Fruit fly (Drosophila melanogaster) whole organism, embryonic: ENCODE data around the gene Gr9a.

Experiments
- Bgb ChIP-seq: fragments of 200-800 bp; sonication (Bioruptor generic); IDR thresholded peaks from 2 replicates; pipeline ENCODE4 v1.3.6; 2022; ENCODE audit warnings: missing biosample characterization, missing genetic modification characterization; ENCODE audit not compliant: partially characterized antibody
- CG11456 ChIP-seq: fragments of 200-800 bp; sonication (Bioruptor generic); IDR thresholded peaks from 3 replicates; pipeline ENCODE4 v1.3.6; 2022; ENCODE audit warnings: missing biosample characterization, missing genetic modification characterization
- CG12104 ChIP-seq: fragments of 200-800 bp; sonication (Bioruptor generic); optimal IDR thresholded peaks from 3 replicates; lab custom pipeline; 2016; ENCODE audit warnings: missing biosample characterization, missing genetic modification characterization
- CG12155 ChIP-seq: fragments of 200-800 bp; sonication (Bioruptor generic); optimal IDR thresholded peaks from 3 replicates; lab custom pipeline; 2016; ENCODE audit warnings: missing biosample characterization, missing genetic modification characterization
- CG12299 ChIP-seq: fragments of 200-800 bp; sonication (Bioruptor generic); optimal IDR thresholded peaks from 2 replicates; lab custom pipeline; 2018; ENCODE audit warnings: missing biosample characterization, mild to moderate bottlenecking, missing genetic modification characterization
- CG13775 ChIP-seq: fragments of 200-800 bp; sonication (Bioruptor generic); optimal IDR thresholded peaks from 3 replicates; lab custom pipeline; 2017; ENCODE audit warnings: missing biosample characterization, mild to moderate bottlenecking, missing genetic modification characterization
- CG17359 ChIP-seq: fragments of 200-800 bp; sonication (Bioruptor generic); optimal IDR thresholded peaks from 3 replicates; lab custom pipeline; 2018; ENCODE audit warnings: missing biosample characterization, mild to moderate bottlenecking, missing genetic modification characterization, moderate library complexity
- CG1832 ChIP-seq: fragments of 200-800 bp; sonication (Bioruptor generic); optimal IDR thresholded peaks from 2 replicates; lab custom pipeline; 2017; ENCODE audit warnings: missing biosample characterization, mild to moderate bottlenecking, missing genetic modification characterization, inconsistent platforms
- CG18476 ChIP-seq: fragments of 200-800 bp; sonication (Bioruptor generic); optimal IDR thresholded peaks from 2 replicates; lab custom pipeline; 2016; ENCODE audit warnings: missing biosample characterization, mild to moderate bottlenecking, missing genetic modification characterization
- CG30403 ChIP-seq: fragments of 200-800 bp; sonication (Bioruptor generic); optimal IDR thresholded peaks from 3 replicates; lab custom pipeline; 2016; ENCODE audit warnings: missing biosample characterization, missing genetic modification characterization
- CG3995 ChIP-seq: fragments of 200-800 bp; sonication (Bioruptor generic); optimal IDR thresholded peaks from 3 replicates; lab custom pipeline; 2016; ENCODE audit warnings: missing biosample characterization, missing genetic modification characterization
- CG4328 ChIP-seq: fragments of 200-800 bp; sonication (Bioruptor generic); optimal IDR thresholded peaks from 3 replicates; lab custom pipeline; 2017; ENCODE audit warnings: missing biosample characterization, missing genetic modification reagents, missing genetic modification characterization
- CG4360 ChIP-seq: fragments of 200-800 bp; sonication (Bioruptor generic); IDR thresholded peaks from 2 replicates; pipeline ENCODE4 v1.3.6; 2022; ENCODE audit warnings: missing biosample characterization, missing genetic modification characterization
- CG6689 ChIP-seq: fragments of 200-800 bp; sonication (Bioruptor generic); IDR thresholded peaks from 2 replicates; pipeline ENCODE4 v1.3.6; 2022; ENCODE audit warnings: missing biosample characterization, missing genetic modification characterization
- CG8388 ChIP-seq: fragments of 200-800 bp; sonication (Bioruptor generic); optimal IDR thresholded peaks from 2 replicates; lab custom pipeline; 2019; ENCODE audit warnings: missing biosample characterization, mild to moderate bottlenecking, missing genetic modification characterization, moderate library complexity
- CHES-1-like ChIP-seq: fragments of 200-800 bp; sonication (Bioruptor generic); optimal IDR thresholded peaks from 2 replicates; lab custom pipeline; 2016; ENCODE audit warnings: missing biosample characterization, missing genetic modification characterization
- D ChIP-seq, 2 experiments: fragments of 200-800 bp in 1 of 2; fragments of >200 bp in 1 of 2; sonication (Bioruptor generic) in 1 of 2; optimal IDR thresholded peaks; 2 replicates in 1 of 2; 3 replicates in 1 of 2; lab custom pipeline; 2017; ENCODE audit warnings: mild to moderate bottlenecking in 1 of 2, missing biosample characterization in 1 of 2, missing genetic modification characterization in 1 of 2, missing genetic modification reagents in 1 of 2
- D19B ChIP-seq: fragments of 200-800 bp; sonication (Bioruptor generic); optimal IDR thresholded peaks from 2 replicates; lab custom pipeline; 2017; ENCODE audit warnings: missing biosample characterization, mild to moderate bottlenecking, missing genetic modification characterization
- Eip74EF ChIP-seq, 2 experiments: fragments of 200-800 bp in 1 of 2; fragments of >200 bp in 1 of 2; sonication (Bioruptor generic) in 1 of 2; optimal IDR thresholded peaks; 2 replicates each; lab custom pipeline; 2017 to 2019; ENCODE audit warnings: missing biosample characterization in 2 of 2, missing genetic modification characterization in 2 of 2, mild to moderate bottlenecking in 1 of 2, moderate library complexity in 1 of 2
- HmgZ ChIP-seq: fragments of 200-800 bp; sonication (Bioruptor generic); optimal IDR thresholded peaks from 2 replicates; lab custom pipeline; 2018; ENCODE audit warnings: missing biosample characterization, mild to moderate bottlenecking, missing genetic modification characterization
- Lim3 ChIP-seq: fragments of 200-800 bp; sonication (Bioruptor generic); IDR thresholded peaks from 2 replicates; pipeline ENCODE4 v1.3.6; 2022; ENCODE audit warnings: missing biosample characterization, missing genetic modification characterization
- Neu2 ChIP-seq: fragments of 200-800 bp; sonication (Bioruptor generic); optimal IDR thresholded peaks from 3 replicates; lab custom pipeline; 2016; ENCODE audit warnings: missing biosample characterization, missing genetic modification characterization, borderline replicate concordance
- Nf-YB ChIP-seq: fragments of 200-800 bp; sonication (Bioruptor generic); optimal IDR thresholded peaks from 3 replicates; lab custom pipeline; 2019; ENCODE audit warnings: missing biosample characterization, mild to moderate bottlenecking, missing genetic modification characterization, moderate library complexity
- NfI ChIP-seq: fragments of 200-800 bp; sonication (Bioruptor generic); optimal IDR thresholded peaks from 3 replicates; lab custom pipeline; 2018; ENCODE audit warnings: missing biosample characterization, mild to moderate bottlenecking, missing genetic modification characterization, moderate library complexity
- Optix ChIP-seq: fragments of 200-800 bp; sonication (Bioruptor generic); IDR thresholded peaks from 3 replicates; pipeline ENCODE4 v1.3.6; 2022; ENCODE audit warnings: missing biosample characterization, missing genetic modification characterization
- Ptx1 ChIP-seq: fragments of 200-800 bp; sonication (Bioruptor generic); IDR thresholded peaks from 2 replicates; pipeline ENCODE4 v1.3.6; 2022; ENCODE audit warnings: missing biosample characterization, missing genetic modification characterization
- TFAM ChIP-seq: fragments of 200-800 bp; sonication (Bioruptor generic); optimal IDR thresholded peaks from 2 replicates; lab custom pipeline; 2017; ENCODE audit warnings: missing biosample characterization, missing genetic modification characterization, inconsistent platforms
- Tbp ChIP-seq: fragments of >200 bp; optimal IDR thresholded peaks from 2 replicates; lab custom pipeline; 2018; ENCODE audit warnings: missing biosample characterization, missing genetic modification characterization
- br ChIP-seq: fragments of >200 bp; optimal IDR thresholded peaks from 2 replicates; lab custom pipeline; 2017
- cg ChIP-seq: fragments of 200-800 bp; sonication (Bioruptor generic); optimal IDR thresholded peaks from 3 replicates; lab custom pipeline; 2019; ENCODE audit warnings: missing biosample characterization, mild to moderate bottlenecking, missing genetic modification characterization, moderate library complexity
- croc ChIP-seq: fragments of 200-800 bp; sonication (Bioruptor generic); conservative IDR thresholded peaks from 3 replicates; pipeline ENCODE4 v1.3.6; 2022; ENCODE audit warnings: missing biosample characterization, missing genetic modification characterization
- ems ChIP-seq: fragments of 200-800 bp; sonication (Bioruptor generic); optimal IDR thresholded peaks from 3 replicates; lab custom pipeline; 2016; ENCODE audit warnings: missing biosample characterization, missing genetic modification characterization
- ewg ChIP-seq: fragments of 200-800 bp; sonication (Bioruptor generic); optimal IDR thresholded peaks from 3 replicates; lab custom pipeline; 2017; ENCODE audit warnings: mild to moderate bottlenecking, missing biosample characterization, missing genetic modification reagents, missing genetic modification characterization
- grn ChIP-seq: fragments of 200-800 bp; sonication (Bioruptor generic); optimal IDR thresholded peaks from 3 replicates; lab custom pipeline; 2017; ENCODE audit warnings: missing biosample characterization, missing genetic modification characterization
- inv ChIP-seq: fragments of 200-800 bp; sonication (Bioruptor generic); IDR thresholded peaks from 2 replicates; pipeline ENCODE4 v1.3.6; 2022; ENCODE audit warnings: missing biosample characterization, missing genetic modification characterization; ENCODE audit not compliant: partially characterized antibody
- jigr1 ChIP-seq: fragments of 200-800 bp; sonication (Bioruptor generic); IDR thresholded peaks from 3 replicates; pipeline ENCODE4 v1.3.6; 2022; ENCODE audit warnings: missing biosample characterization, missing genetic modification characterization
- lab ChIP-seq: fragments of 200-800 bp; sonication (Bioruptor generic); optimal IDR thresholded peaks from 3 replicates; lab custom pipeline; 2017; ENCODE audit warnings: missing biosample characterization, missing genetic modification characterization, mild to moderate bottlenecking, moderate library complexity, missing genetic modification reagents
- mld ChIP-seq: fragments of 200-800 bp; sonication (Bioruptor generic); IDR thresholded peaks from 3 replicates; pipeline ENCODE4 v1.3.6; 2022; ENCODE audit warnings: missing biosample characterization, missing genetic modification characterization; ENCODE audit not compliant: partially characterized antibody
- prd ChIP-seq, 3 experiments: fragments of >200 bp in 2 of 3; fragments of 200-800 bp in 1 of 3; sonication (Bioruptor generic) in 1 of 3; optimal IDR thresholded peaks in 2 of 3; IDR thresholded peaks in 1 of 3; 2 replicates in 2 of 3; 3 replicates in 1 of 3; pipeline versions ENCODE4 v1.3.6 to Lab custom; 2017 to 2022; ENCODE audit warnings: missing biosample characterization in 1 of 3, missing genetic modification characterization in 1 of 3
- salm ChIP-seq: fragments of 200-800 bp; sonication (Bioruptor generic); optimal IDR thresholded peaks from 2 replicates; lab custom pipeline; 2018; ENCODE audit warnings: missing biosample characterization, mild to moderate bottlenecking, missing genetic modification characterization
- slou ChIP-seq: fragments of 200-800 bp; sonication (Bioruptor generic); optimal IDR thresholded peaks from 3 replicates; lab custom pipeline; 2016; ENCODE audit warnings: missing biosample characterization, missing genetic modification characterization
- sqz ChIP-seq: fragments of 200-800 bp; sonication (Bioruptor generic); optimal IDR thresholded peaks from 3 replicates; lab custom pipeline; 2018; ENCODE audit warnings: missing biosample characterization, mild to moderate bottlenecking, missing genetic modification characterization
- sr ChIP-seq: fragments of 200-800 bp; sonication (Bioruptor generic); IDR thresholded peaks from 3 replicates; pipeline ENCODE4 v1.3.6; 2022; ENCODE audit warnings: missing biosample characterization, missing genetic modification characterization
- unpg ChIP-seq: fragments of 200-800 bp; sonication (Bioruptor generic); optimal IDR thresholded peaks from 3 replicates; lab custom pipeline; 2018; ENCODE audit warnings: missing biosample characterization, mild to moderate bottlenecking, missing genetic modification characterization, moderate library complexity
- vnd ChIP-seq: fragments of 200-800 bp; sonication (Bioruptor generic); IDR thresholded peaks from 3 replicates; pipeline ENCODE4 v1.3.6; 2022; ENCODE audit warnings: missing biosample characterization, missing genetic modification characterization; ENCODE audit not compliant: partially characterized antibody
- yki ChIP-seq: fragments of >200 bp; optimal IDR thresholded peaks from 3 replicates; lab custom pipeline; 2018
- zen2 ChIP-seq: fragments of 200-800 bp; sonication (Bioruptor generic); IDR thresholded peaks from 3 replicates; pipeline ENCODE4 v1.3.6; 2022; ENCODE audit warnings: missing biosample characterization, missing genetic modification characterization; ENCODE audit not compliant: partially characterized antibody

Gr9a gene

dm6 chrX:10088023-10088913, 26.8 kb downstream of the Gr9a start (continued):
- no peak for TF ChIP-seq CG3995 (GFP tag; lab: Kevin White, UChicago)
- peak; percentile 56 for TF ChIP-seq CG30403 (GFP tag; lab: Kevin White, UChicago)
- TF ChIP-seq CG13775 = peak; percentile 67
- no peak for TF ChIP-seq mld (GFP tag; lab: Robert Waterston, UW)
- no peak for TF ChIP-seq TFAM (GFP tag; lab: Kevin White, UChicago)
- TF ChIP-seq Neu2 (GFP tag; lab: Kevin White, UChicago) = no peak
- no peak for TF ChIP-seq sqz (GFP tag; lab: Kevin White, UChicago)
- TF ChIP-seq slou (GFP tag; lab: Kevin White, UChicago) = no peak
- peak; percentile 50 for TF ChIP-seq ems (GFP tag; lab: Kevin White, UChicago)
- TF ChIP-seq lab (GFP tag; lab: Kevin White, UChicago) = peak; percentile 61
- peak; percentile 14 for TF ChIP-seq CG1832 (GFP tag; lab: Kevin White, UChicago)
- peak; percentile 16 for TF ChIP-seq HmgZ (tag; lab: Kevin White, UChicago)
- no peak for TF ChIP-seq CG4328 (GFP tag; lab: Kevin White, UChicago)
- TF ChIP-seq vnd (GFP tag; lab: Robert Waterston, UW) = no peak
- TF ChIP-seq zen2 (GFP tag; lab: Robert Waterston, UW) = no peak
- peak; percentile 26 for TF ChIP-seq NfI
- TF ChIP-seq ewg = peak; percentile 27
- no peak for TF ChIP-seq grn
- peak; percentile 62; the same call in 2 of the 3 replicates for TF ChIP-seq Optix (GFP tag; lab: Robert Waterston, UW)
- peak; percentile 49 for TF ChIP-seq CG17359 (tag; lab: Kevin White, UChicago)
- TF ChIP-seq D (optimal IDR thresholded peaks at IDR 0.05; lab: Kevin White, UChicago) = no peak
- TF ChIP-seq D (GFP tag; optimal IDR thresholded peaks at IDR 0.05; lab: Kevin White, UChicago) = peak; percentile 48
- TF ChIP-seq salm (tag; lab: Kevin White, UChicago) = peak; percentile 37
- peak; percentile 45; the same call in 1 of the 2 replicates for TF ChIP-seq CG4360 (GFP tag; lab: Robert Waterston, UW)
- TF ChIP-seq CG6689 (GFP tag; lab: Robert Waterston, UW) = peak; percentile 76
- no peak for TF ChIP-seq D19B
- TF ChIP-seq Ptx1 (GFP tag; lab: Robert Waterston, UW) = peak; percentile 76
- no peak for TF ChIP-seq prd (optimal IDR thresholded peaks at IDR 0.05; lab: Kevin White, UChicago)
- TF ChIP-seq prd (GFP tag; IDR thresholded peaks at IDR 0.05; lab: Robert Waterston, UW) = peak; percentile 89
- 0 out of 3 replicates have a peak, but pooled peaks have one; percentile 21 for TF ChIP-seq jigr1
- TF ChIP-seq CG8388 = peak; percentile 65
- peak; percentile 42; the same call in 1 of the 3 replicates for TF ChIP-seq CG11456 (GFP tag; lab: Robert Waterston, UW)
- peak; percentile 44 for TF ChIP-seq CHES-1-like
- no peak for TF ChIP-seq yki (lab: Kevin White, UChicago)
- TF ChIP-seq Bgb (GFP tag; lab: Robert Waterston, UW) = no peak
- no peak for TF ChIP-seq CG18476 (GFP tag; lab: Kevin White, UChicago)
- TF ChIP-seq Lim3 (GFP tag; lab: Robert Waterston, UW) = no peak
- peak; percentile 57; the same call in 2 of the 3 replicates for TF ChIP-seq croc
- no peak for TF ChIP-seq inv (GFP tag; lab: Robert Waterston, UW)
- no peak for TF ChIP-seq br (lab: Kevin White, UChicago)
- TF ChIP-seq CG12104 = no peak
- TF ChIP-seq CG12299 (tag; lab: Kevin White, UChicago) = no peak
- TF ChIP-seq unpg = peak; percentile 74
- TF ChIP-seq Tbp (GFP tag; lab: Kevin White, UChicago) = no peak
- peak; percentile 43 for TF ChIP-seq Nf-YB (GFP tag; lab: Kevin White, UChicago)
- no peak for TF ChIP-seq Eip74EF (GFP tag; optimal IDR thresholded peaks at IDR 0.05; lab: Kevin White, UChicago)
- TF ChIP-seq cg (GFP tag; lab: Kevin White, UChicago) = no peak
- TF ChIP-seq CG12155 (GFP tag; lab: Kevin White, UChicago) = peak; percentile 18
- 0 out of 3 replicates have a peak, but pooled peaks have one; percentile 24 for TF ChIP-seq sr (GFP tag; lab: Robert Waterston, UW)
